Worm (Caenorhabditis elegans) whole organism, midembryonic: ENCODE results near the gene T24C4.2.

Experiments
- cog-1 ChIP-seq: sonication (generic microtip); optimal IDR thresholded peaks from 2 replicates; lab custom pipeline; 2016; ENCODE audit warnings: missing genetic modification characterization, missing compliant biosample characterization
- ref-1 ChIP-seq: fragments of 200-800 bp; sonication (Bioruptor generic); conservative IDR thresholded peaks from 2 replicates; pipeline ENCODE4 v1.3.6; 2022; ENCODE audit warnings: missing genetic modification reagents, missing genetic modification characterization, missing compliant biosample characterization
- ztf-23 ChIP-seq: fragments of 200-800 bp; sonication (Bioruptor generic); IDR thresholded peaks from 2 replicates; pipeline ENCODE4 v1.3.6; 2022; ENCODE audit warnings: missing genetic modification reagents, missing genetic modification characterization, missing compliant biosample characterization
- ztf-29 ChIP-seq: fragments of 200-800 bp; sonication (Bioruptor generic); IDR thresholded peaks from 2 replicates; pipeline ENCODE4 v1.3.6; 2022; ENCODE audit warnings: missing genetic modification reagents, missing genetic modification characterization, missing compliant biosample characterization

DNA sequence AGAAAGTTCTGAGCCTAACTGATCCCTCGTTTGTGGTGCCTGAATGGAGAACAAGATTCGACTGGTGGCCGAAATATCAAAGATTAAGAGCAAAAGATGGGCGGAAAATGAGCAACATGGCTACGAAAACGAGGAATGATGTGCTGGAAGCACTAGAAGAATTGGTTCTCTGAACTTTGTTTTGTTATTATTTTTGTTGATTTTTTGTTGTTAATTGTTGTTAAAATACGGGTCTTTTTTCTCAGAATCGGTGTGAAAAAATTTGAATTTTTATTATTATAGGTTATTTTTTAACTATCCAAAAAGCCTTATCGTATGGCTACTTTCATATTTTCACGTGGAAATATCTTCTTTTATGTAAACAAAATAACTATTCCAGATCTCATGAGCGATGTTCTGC lies 13.5 kb downstream of the T24C4.2 start, which contains the start of gene K02F3.12:
- TF ChIP-seq ref-1 (GFP tag; lab: Robert Waterston, UW) = no peak
- no peak for TF ChIP-seq cog-1 (tag; lab: Kevin White, UChicago)
- TF ChIP-seq ztf-29 (GFP tag; lab: Robert Waterston, UW) = no peak
- no peak for TF ChIP-seq ztf-23 (GFP tag; lab: Robert Waterston, UW)
